Worm (Caenorhabditis elegans): ENCODE results near the gene pek-1.
"Not testable (repeated sequence)": the region's sequence is repeated elsewhere in the genome, so short reads cannot be mapped to it uniquely, and the experiment has no call there.

The pek-1 gene

ce11 chrX:11446535-11446934 is 31.8 kb upstream of the pek-1 start, which contains the start of gene igeg-2:
Gene igeg-2 (minus strand): TSS chrX:11446635.
- TF ChIP-seq tag-97 (GFP tag; IDR thresholded peaks at IDR 0.05): no peak
- TF ChIP-seq D1046.2 (GFP tag; IDR thresholded peaks at IDR 0.05): no peak
- TF ChIP-seq daf-19 (GFP tag; conservative IDR thresholded peaks at IDR 0.05): no peak
- TF ChIP-seq dpl-1 (GFP tag; optimal IDR thresholded peaks at IDR 0.05): no peak
- TF ChIP-seq cey-2 (tag; optimal IDR thresholded peaks at IDR 0.05; ENCODE audit: borderline replicate concordance, insufficient read depth): no peak
- no peak for TF ChIP-seq nhr-111 (GFP tag; optimal IDR thresholded peaks at IDR 0.05)
- TF ChIP-seq nhr-48 (tag; optimal IDR thresholded peaks at IDR 0.05): no peak
- no peak for TF ChIP-seq fkh-10 (GFP tag; optimal IDR thresholded peaks at IDR 0.05)

- 0 out of 2 replicates have a peak, but pooled peaks have one; percentile 17 for TF ChIP-seq lim-7 (GFP tag; IDR thresholded peaks at IDR 0.05)
These were observed 28.6 kb upstream of the pek-1 start for ce11 chrX:11443335-11443734.

DNA sequence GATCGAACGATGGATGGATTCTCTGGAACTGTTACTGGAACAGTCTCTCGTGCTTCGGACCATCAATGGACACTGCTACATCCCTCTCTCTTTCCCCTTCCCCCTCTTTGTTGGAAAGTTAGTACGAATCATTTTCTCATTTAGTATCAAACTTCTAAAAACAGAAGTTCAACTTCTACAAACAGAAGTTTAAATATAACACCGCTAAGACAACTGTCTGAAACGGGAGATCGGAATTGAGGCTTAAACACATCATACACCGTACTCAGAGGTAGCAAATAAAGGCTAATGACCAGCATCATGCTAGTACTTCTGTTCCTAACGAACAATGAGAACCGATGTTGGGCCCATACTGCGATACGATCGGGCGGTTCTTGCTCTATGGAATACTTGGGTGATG is 25.1 kb upstream of the pek-1 start, which contains the start of gene F46C3.7:
F46C3.7 (plus strand) TSS at position 301 of the 400 bp plus-strand sequence.
- TF ChIP-seq snpc-4 (tag; optimal IDR thresholded peaks at IDR 0.05); lsy-2 (tag; optimal IDR thresholded peaks at IDR 0.05); D1046.2 (GFP tag; IDR thresholded peaks at IDR 0.05): not testable (repeated sequence)

- TF ChIP-seq set-16 (GFP tag; IDR thresholded peaks at IDR 0.05): 0 out of 2 replicates have a peak, but pooled peaks have one; percentile 5
- TF ChIP-seq egl-43 (GFP tag; IDR thresholded peaks at IDR 0.05): 0 out of 2 replicates have a peak, but pooled peaks have one; percentile 32
These were observed 24.3 kb upstream of the pek-1 start for ce11 chrX:11439006-11439405.

- TF ChIP-seq ceh-32 (tag; optimal IDR thresholded peaks at IDR 0.05; ENCODE audit: poor library complexity) (no peak), ZK546.5 (tag; optimal IDR thresholded peaks at IDR 0.05) (no peak), zfp-3 (GFP tag; conservative IDR thresholded peaks at IDR 0.05) (no peak), zip-2 (tag; optimal IDR thresholded peaks at IDR 0.05) (no peak), fkh-10 (GFP tag; optimal IDR thresholded peaks at IDR 0.05) (no peak)
These were observed 23.0 kb upstream of the pek-1 start for ce11 chrX:11437716-11438115.

ce11 chrX:11435488-11435887 is 20.8 kb upstream of the pek-1 start:
- peak; percentile 95 for TF ChIP-seq aha-1 (tag)
- no peak for TF ChIP-seq T26A8.4 (GFP tag; IDR thresholded peaks at IDR 0.05)
- TF ChIP-seq php-3 (GFP tag; IDR thresholded peaks at IDR 0.05): no peak
- no peak for TF ChIP-seq nhr-28 (tag; optimal IDR thresholded peaks at IDR 0.05)
- no peak for TF ChIP-seq dmd-8 (GFP tag; IDR thresholded peaks at IDR 0.05)
- TF ChIP-seq lin-38 (GFP tag; IDR thresholded peaks at IDR 0.05): no peak

DNA sequence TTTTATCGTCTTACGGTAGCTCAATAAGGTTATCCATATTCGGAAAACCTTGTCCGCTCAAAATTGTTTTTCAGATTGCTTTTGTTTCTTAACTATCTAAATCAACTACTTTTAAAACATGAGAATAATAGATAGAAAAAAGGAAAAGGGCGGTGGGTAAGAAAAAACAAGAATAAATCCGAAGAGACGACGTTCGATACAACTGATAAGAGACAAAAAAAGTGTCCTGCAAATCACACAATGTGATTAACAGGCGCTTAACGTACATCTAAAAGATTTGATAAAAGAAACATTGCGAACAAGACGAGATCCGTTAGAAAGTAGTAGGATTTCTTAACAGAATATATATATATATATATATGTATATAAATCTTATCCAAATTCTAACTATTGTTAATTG is 18.8 kb upstream of the pek-1 start, which contains the start of gene hum-4:
hum-4 (minus strand) TSS at position 101 of the 400 bp plus-strand sequence.
- TF ChIP-seq mep-1 (tag; optimal IDR thresholded peaks at IDR 0.05) (no peak), ztf-7 (tag; optimal IDR thresholded peaks at IDR 0.05) (no peak), nhr-111 (GFP tag; optimal IDR thresholded peaks at IDR 0.05) (no peak), fkh-10 (GFP tag; optimal IDR thresholded peaks at IDR 0.05) (no peak), set-16 (GFP tag; IDR thresholded peaks at IDR 0.05) (no peak), mxl-2 (GFP tag; conservative IDR thresholded peaks at IDR 0.05) (no peak), daf-19 (GFP tag; conservative IDR thresholded peaks at IDR 0.05) (no peak), nhr-28 (tag; optimal IDR thresholded peaks at IDR 0.05) (no peak), daf-12 (tag; optimal IDR thresholded peaks at IDR 0.05) (no peak)

- peak; percentile 93 for TF ChIP-seq aha-1 (tag)
- no peak for TF ChIP-seq lim-7 (GFP tag; IDR thresholded peaks at IDR 0.05)
- TF ChIP-seq lsy-2 (tag; optimal IDR thresholded peaks at IDR 0.05): no peak
These were observed 12.9 kb upstream of the pek-1 start for ce11 chrX:11427550-11427949.
